Fruit fly (Drosophila melanogaster) whole organism, embryonic: Measurements from ENCODE around the gene Pka-C2.

Source experiments
- Abd-B ChIP-seq: fragments of 200-800 bp; sonication (Bioruptor generic); optimal IDR thresholded peaks from 2 replicates; lab custom pipeline; 2018; ENCODE audit warnings: missing biosample characterization, mild to moderate bottlenecking, missing genetic modification characterization, moderate library complexity
- BEAF-32 ChIP-seq: fragments of 200-800 bp; sonication (Bioruptor generic); optimal IDR thresholded peaks from 3 replicates; lab custom pipeline; 2017; ENCODE audit warnings: missing biosample characterization, missing genetic modification characterization, mild to moderate bottlenecking, moderate library complexity, missing genetic modification reagents
- C15 ChIP-seq: fragments of 200-800 bp; sonication (Bioruptor generic); IDR thresholded peaks from 3 replicates; pipeline ENCODE4 v1.3.6; 2022; ENCODE audit warnings: missing biosample characterization, missing genetic modification characterization
- CG10565 ChIP-seq: fragments of 200-800 bp; sonication (Bioruptor generic); optimal IDR thresholded peaks from 3 replicates; lab custom pipeline; 2016; ENCODE audit warnings: missing biosample characterization, mild to moderate bottlenecking, missing genetic modification characterization
- CG12071 ChIP-seq: fragments of 200-800 bp; sonication (Bioruptor generic); optimal IDR thresholded peaks from 3 replicates; lab custom pipeline; 2018; ENCODE audit warnings: missing biosample characterization, mild to moderate bottlenecking, missing genetic modification characterization
- CG12219 ChIP-seq: fragments of 200-800 bp; sonication (Bioruptor generic); optimal IDR thresholded peaks from 3 replicates; lab custom pipeline; 2018; ENCODE audit warnings: missing biosample characterization, mild to moderate bottlenecking, missing genetic modification characterization
- CG12299 ChIP-seq: fragments of 200-800 bp; sonication (Bioruptor generic); optimal IDR thresholded peaks from 2 replicates; lab custom pipeline; 2018; ENCODE audit warnings: missing biosample characterization, mild to moderate bottlenecking, missing genetic modification characterization
- CG13424 ChIP-seq: fragments of 200-800 bp; sonication (Bioruptor generic); optimal IDR thresholded peaks from 2 replicates; lab custom pipeline; 2019; ENCODE audit warnings: missing biosample characterization, mild to moderate bottlenecking, missing genetic modification characterization, moderate library complexity
- CG14710 ChIP-seq: fragments of 200-800 bp; sonication (Bioruptor generic); optimal IDR thresholded peaks from 3 replicates; lab custom pipeline; 2019; ENCODE audit warnings: missing biosample characterization, mild to moderate bottlenecking, missing genetic modification characterization, moderate library complexity
- CG14965 ChIP-seq: fragments of 200-800 bp; sonication (Bioruptor generic); optimal IDR thresholded peaks from 2 replicates; lab custom pipeline; 2016; ENCODE audit warnings: missing biosample characterization, missing genetic modification characterization, borderline replicate concordance
- CG15696 ChIP-seq: fragments of 200-800 bp; sonication (Bioruptor generic); optimal IDR thresholded peaks from 2 replicates; lab custom pipeline; 2019; ENCODE audit warnings: missing biosample characterization, mild to moderate bottlenecking, missing genetic modification characterization, moderate library complexity
- CG1603 ChIP-seq: fragments of 200-800 bp; sonication (Bioruptor generic); optimal IDR thresholded peaks from 2 replicates; lab custom pipeline; 2019; ENCODE audit warnings: missing biosample characterization, mild to moderate bottlenecking, missing genetic modification characterization, moderate library complexity
- CG2712 ChIP-seq: fragments of 200-800 bp; optimal IDR thresholded peaks from 3 replicates; lab custom pipeline; 2019; ENCODE audit warnings: missing biosample characterization, mild to moderate bottlenecking, missing genetic modification characterization, moderate library complexity
- CG3065 ChIP-seq: fragments of 200-800 bp; sonication (Bioruptor generic); optimal IDR thresholded peaks from 2 replicates; lab custom pipeline; 2016; ENCODE audit warnings: missing biosample characterization, missing genetic modification characterization
- CG34224 ChIP-seq: fragments of 200-800 bp; sonication (Bioruptor generic); IDR thresholded peaks from 3 replicates; pipeline ENCODE4 v1.3.6; 2022; ENCODE audit warnings: missing biosample characterization, missing genetic modification characterization; ENCODE audit not compliant: partially characterized antibody
- CG5245 ChIP-seq: fragments of 200-800 bp; sonication (Bioruptor generic); optimal IDR thresholded peaks from 3 replicates; lab custom pipeline; 2016; ENCODE audit warnings: missing biosample characterization, missing genetic modification characterization
- CG8290 ChIP-seq, 3 experiments: fragments of 200-800 bp; sonication (Bioruptor generic); optimal IDR thresholded peaks; 2 replicates each; lab custom pipeline; 2016 to 2019; ENCODE audit warnings: missing biosample characterization in 3 of 3, missing genetic modification characterization in 3 of 3, mild to moderate bottlenecking in 2 of 3, moderate library complexity in 1 of 3
- CG9609 ChIP-seq: fragments of 200-800 bp; sonication (Bioruptor generic); optimal IDR thresholded peaks from 3 replicates; lab custom pipeline; 2016; ENCODE audit warnings: missing biosample characterization, missing genetic modification characterization
- CG9727 ChIP-seq: fragments of 200-800 bp; sonication (Bioruptor generic); optimal IDR thresholded peaks from 3 replicates; lab custom pipeline; 2017; ENCODE audit warnings: missing biosample characterization, mild to moderate bottlenecking, missing genetic modification characterization
- CoRest ChIP-seq: fragments of 200-800 bp; sonication (Bioruptor generic); optimal IDR thresholded peaks from 3 replicates; lab custom pipeline; 2018; ENCODE audit warnings: missing biosample characterization, mild to moderate bottlenecking, missing genetic modification characterization, moderate library complexity
- D19A ChIP-seq: fragments of 200-800 bp; optimal IDR thresholded peaks from 3 replicates; lab custom pipeline; 2019; ENCODE audit warnings: missing biosample characterization, mild to moderate bottlenecking, missing genetic modification characterization, moderate library complexity
- Dip3 ChIP-seq: fragments of 200-800 bp; sonication (Bioruptor generic); optimal IDR thresholded peaks from 3 replicates; lab custom pipeline; 2016; ENCODE audit warnings: missing biosample characterization, missing genetic modification characterization
- Doc3 ChIP-seq: fragments of 200-800 bp; sonication (Bioruptor generic); IDR thresholded peaks from 3 replicates; pipeline ENCODE4 v1.3.6; 2022; ENCODE audit warnings: missing biosample characterization, missing genetic modification characterization; ENCODE audit not compliant: partially characterized antibody
- E2f1 ChIP-seq: fragments of 200-800 bp; sonication (Bioruptor generic); IDR thresholded peaks from 2 replicates; pipeline ENCODE4 v1.3.6; 2022; ENCODE audit warnings: missing biosample characterization, missing genetic modification characterization
- GATAe ChIP-seq: fragments of 200-800 bp; sonication (Bioruptor generic); conservative IDR thresholded peaks from 2 replicates; pipeline ENCODE4 v1.3.6; 2022; ENCODE audit warnings: missing biosample characterization, missing genetic modification characterization
- HLH3B ChIP-seq: fragments of 200-800 bp; sonication (Bioruptor generic); IDR thresholded peaks from 2 replicates; pipeline ENCODE4 v1.3.6; 2022; ENCODE audit warnings: missing biosample characterization, missing genetic modification characterization
- HLH4C ChIP-seq: fragments of 200-800 bp; sonication (Bioruptor generic); IDR thresholded peaks from 3 replicates; pipeline ENCODE4 v1.3.6; 2022; ENCODE audit warnings: missing biosample characterization, missing genetic modification characterization; ENCODE audit not compliant: partially characterized antibody
- Hmr ChIP-seq: fragments of 200-800 bp; sonication (Bioruptor generic); optimal IDR thresholded peaks from 3 replicates; lab custom pipeline; 2017; ENCODE audit warnings: mild to moderate bottlenecking, missing biosample characterization, missing genetic modification reagents, missing genetic modification characterization
- Hsf ChIP-seq: fragments of 200-800 bp; sonication (Bioruptor generic); optimal IDR thresholded peaks from 3 replicates; lab custom pipeline; 2016; ENCODE audit warnings: missing biosample characterization, missing genetic modification characterization
- NC2β ChIP-seq: fragments of 200-800 bp; sonication (Bioruptor generic); optimal IDR thresholded peaks from 2 replicates; lab custom pipeline; 2016; ENCODE audit warnings: missing biosample characterization, missing genetic modification characterization
- Oaz ChIP-seq: fragments of 200-800 bp; sonication (Bioruptor generic); IDR thresholded peaks from 2 replicates; pipeline ENCODE4 v1.3.6; 2022; ENCODE audit warnings: missing biosample characterization, missing genetic modification characterization
- Ssrp ChIP-seq: fragments of 200-800 bp; sonication (Bioruptor generic); optimal IDR thresholded peaks from 2 replicates; lab custom pipeline; 2018; ENCODE audit warnings: missing biosample characterization, mild to moderate bottlenecking, missing genetic modification characterization, moderate library complexity
- aop ChIP-seq: fragments of 200-800 bp; sonication (Bioruptor generic); IDR thresholded peaks from 2 replicates; pipeline ENCODE4 v1.3.6; 2022; ENCODE audit warnings: missing biosample characterization, missing genetic modification characterization
- ap ChIP-seq: fragments of 200-800 bp; sonication (Bioruptor generic); IDR thresholded peaks from 2 replicates; pipeline ENCODE4 v1.3.6; 2022; ENCODE audit warnings: missing biosample characterization, missing genetic modification characterization
- bowl ChIP-seq: fragments of 200-800 bp; sonication (Bioruptor generic); IDR thresholded peaks from 2 replicates; pipeline ENCODE4 v1.3.6; 2022; ENCODE audit warnings: missing biosample characterization, missing genetic modification characterization
- ci ChIP-seq: fragments of 200-800 bp; sonication (Bioruptor generic); IDR thresholded peaks from 3 replicates; pipeline ENCODE4 v1.3.6; 2022; ENCODE audit warnings: missing biosample characterization, missing genetic modification characterization
- cwo ChIP-seq: fragments of 200-800 bp; sonication (Bioruptor generic); optimal IDR thresholded peaks from 3 replicates; lab custom pipeline; 2017; ENCODE audit warnings: missing biosample characterization, missing genetic modification characterization, mild to moderate bottlenecking, moderate library complexity, missing genetic modification reagents
- dmrt11E ChIP-seq: fragments of 200-800 bp; sonication (Bioruptor generic); optimal IDR thresholded peaks from 3 replicates; lab custom pipeline; 2018; ENCODE audit warnings: missing biosample characterization, mild to moderate bottlenecking, missing genetic modification characterization, moderate library complexity
- eve ChIP-seq, 2 experiments: fragments of >200 bp; optimal IDR thresholded peaks; 2 replicates each; lab custom pipeline; 2017; ENCODE audit warnings: missing biosample characterization in 2 of 2, missing genetic modification characterization in 2 of 2
- h ChIP-seq: fragments of >200 bp; optimal IDR thresholded peaks from 2 replicates; lab custom pipeline; 2017
- hb ChIP-seq: fragments of 200-800 bp; sonication (Bioruptor generic); IDR thresholded peaks from 3 replicates; pipeline ENCODE4 v1.3.6; 2022; ENCODE audit warnings: missing biosample characterization, missing genetic modification characterization; ENCODE audit not compliant: partially characterized antibody
- kah ChIP-seq: fragments of 200-800 bp; sonication (Bioruptor generic); optimal IDR thresholded peaks from 2 replicates; lab custom pipeline; 2018; ENCODE audit warnings: missing biosample characterization, mild to moderate bottlenecking, missing genetic modification characterization
- kni ChIP-seq: fragments of 200-800 bp; sonication (Bioruptor generic); optimal IDR thresholded peaks from 3 replicates; lab custom pipeline; 2017; ENCODE audit warnings: mild to moderate bottlenecking, missing biosample characterization, missing genetic modification reagents, missing genetic modification characterization
- lilli ChIP-seq: fragments of 200-800 bp; sonication (Bioruptor generic); optimal IDR thresholded peaks from 3 replicates; lab custom pipeline; 2016; ENCODE audit warnings: missing biosample characterization, missing genetic modification characterization
- lov ChIP-seq, 2 experiments: fragments of 200-800 bp in 1 of 2; fragments of >200 bp in 1 of 2; sonication (Bioruptor generic) in 1 of 2; IDR thresholded peaks in 1 of 2; optimal IDR thresholded peaks in 1 of 2; 2 replicates in 1 of 2; 3 replicates in 1 of 2; pipeline versions ENCODE4 v1.3.6 to Lab custom; 2017 to 2022; ENCODE audit warnings: missing biosample characterization in 1 of 2, missing genetic modification characterization in 1 of 2
- luna ChIP-seq: fragments of 200-800 bp; sonication (Bioruptor generic); optimal IDR thresholded peaks from 2 replicates; lab custom pipeline; 2016; ENCODE audit warnings: missing biosample characterization, missing genetic modification characterization
- maf-S ChIP-seq: fragments of 200-800 bp; sonication (Bioruptor generic); optimal IDR thresholded peaks from 2 replicates; lab custom pipeline; 2016; ENCODE audit warnings: missing biosample characterization, missing genetic modification characterization
- ttk ChIP-seq: fragments of 200-800 bp; sonication (Bioruptor generic); IDR thresholded peaks from 2 replicates; pipeline ENCODE4 v2.1.2; 2022; ENCODE audit warnings: missing biosample characterization, missing genetic modification characterization
- z ChIP-seq: fragments of 200-800 bp; sonication (Bioruptor generic); IDR thresholded peaks from 3 replicates; pipeline ENCODE4 v1.3.6; 2022; ENCODE audit warnings: missing biosample characterization, missing genetic modification characterization
- zen2 ChIP-seq: fragments of 200-800 bp; sonication (Bioruptor generic); IDR thresholded peaks from 3 replicates; pipeline ENCODE4 v1.3.6; 2022; ENCODE audit warnings: missing biosample characterization, missing genetic modification characterization; ENCODE audit not compliant: partially characterized antibody

Pka-C2 gene

DNA sequence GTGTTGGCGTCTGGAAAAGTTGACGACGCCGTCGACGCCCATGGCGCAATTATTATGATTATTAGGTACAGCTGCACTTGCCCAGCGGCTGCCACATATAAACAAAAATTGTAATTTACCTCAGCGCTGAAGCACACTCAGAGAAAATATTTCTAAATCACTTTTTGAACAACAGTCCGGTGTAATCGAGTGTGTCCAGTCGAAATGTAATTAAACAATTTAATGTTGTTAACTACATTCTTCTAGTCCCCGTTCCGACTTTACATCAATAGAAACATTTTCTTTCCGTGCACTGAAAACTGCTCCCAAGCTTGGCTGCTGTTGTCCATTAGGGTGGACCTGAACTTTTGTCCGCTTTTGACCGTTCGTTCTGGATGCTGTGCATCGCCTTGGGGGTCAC, 32.1 kb upstream of the Pka-C2 start (continued):
- TF ChIP-seq Doc3 (GFP tag; lab: Robert Waterston, UW) (no peak), NC2β (GFP tag; lab: Kevin White, UChicago) (no peak), CG9727 (GFP tag; lab: Kevin White, UChicago) (no peak), z (GFP tag; lab: Robert Waterston, UW) (no peak), C15 (GFP tag; lab: Robert Waterston, UW) (no peak), aop (GFP tag; lab: Robert Waterston, UW) (no peak), h (lab: Kevin White, UChicago) (no peak), luna (GFP tag; lab: Kevin White, UChicago) (no peak), E2f1 (GFP tag; lab: Robert Waterston, UW) (no peak), kah (GFP tag; lab: Kevin White, UChicago) (no peak), CG1603 (tag; lab: Kevin White, UChicago) (peak; percentile 47), Ssrp (no peak), CG10565 (no peak), CG2712 (tag; lab: Kevin White, UChicago) (peak; percentile 14), Oaz (GFP tag; lab: Robert Waterston, UW) (no peak), maf-S (no peak), kni (GFP tag; lab: Kevin White, UChicago) (no peak), GATAe (GFP tag; lab: Robert Waterston, UW) (no peak), Hmr (GFP tag; lab: Kevin White, UChicago) (no peak), hb (GFP tag; lab: Robert Waterston, UW) (no peak), CG5245 (GFP tag; lab: Kevin White, UChicago) (no peak), bowl (no peak), CG13424 (no peak), HLH4C (GFP tag; lab: Robert Waterston, UW) (no peak), zen2 (GFP tag; lab: Robert Waterston, UW) (no peak), CG14965 (GFP tag; lab: Kevin White, UChicago) (no peak), ci (GFP tag; lab: Robert Waterston, UW) (peak; percentile 62; the same call in 1 of the 3 replicates), CG14710 (tag; lab: Kevin White, UChicago) (no peak), eve (GFP tag; optimal IDR thresholded peaks at IDR 0.05; lab: Kevin White, UChicago) (no peak), CG3065 (GFP tag; lab: Kevin White, UChicago) (no peak), BEAF-32 (GFP tag; lab: Kevin White, UChicago) (no peak), ttk (GFP tag; lab: Robert Waterston, UW) (0 out of 2 replicates have a peak, but pooled peaks have one; percentile 32), CG12299 (tag; lab: Kevin White, UChicago) (no peak), CG8290 (GFP tag; optimal IDR thresholded peaks at IDR 0.05; lab: Kevin White, UChicago) (no peak), CG8290 (tag; optimal IDR thresholded peaks at IDR 0.05; lab: Kevin White, UChicago) (peak in 1 of 2 experiments; percentile 48), ap (no peak), CG34224 (GFP tag; lab: Robert Waterston, UW) (no peak), lov (optimal IDR thresholded peaks at IDR 0.05; lab: Kevin White, UChicago) (no peak), lov (GFP tag; IDR thresholded peaks at IDR 0.05; lab: Robert Waterston, UW) (no peak), D19A (tag; lab: Kevin White, UChicago) (no peak), Dip3 (GFP tag; lab: Kevin White, UChicago) (no peak), CoRest (tag; lab: Kevin White, UChicago) (no peak), dmrt11E (tag; lab: Kevin White, UChicago) (peak; percentile 5), lilli (GFP tag; lab: Kevin White, UChicago) (no peak), CG9609 (GFP tag; lab: Kevin White, UChicago) (no peak), cwo (GFP tag; lab: Kevin White, UChicago) (no peak), CG12219 (GFP tag; lab: Kevin White, UChicago) (no peak), CG15696 (tag; lab: Kevin White, UChicago) (no peak), Abd-B (no peak), Hsf (GFP tag; lab: Kevin White, UChicago) (no peak), HLH3B (GFP tag; lab: Robert Waterston, UW) (no peak), CG12071 (GFP tag; lab: Kevin White, UChicago) (no peak)
